Fruit fly (Drosophila melanogaster): ENCODE results near the gene CG12112.

DNA sequence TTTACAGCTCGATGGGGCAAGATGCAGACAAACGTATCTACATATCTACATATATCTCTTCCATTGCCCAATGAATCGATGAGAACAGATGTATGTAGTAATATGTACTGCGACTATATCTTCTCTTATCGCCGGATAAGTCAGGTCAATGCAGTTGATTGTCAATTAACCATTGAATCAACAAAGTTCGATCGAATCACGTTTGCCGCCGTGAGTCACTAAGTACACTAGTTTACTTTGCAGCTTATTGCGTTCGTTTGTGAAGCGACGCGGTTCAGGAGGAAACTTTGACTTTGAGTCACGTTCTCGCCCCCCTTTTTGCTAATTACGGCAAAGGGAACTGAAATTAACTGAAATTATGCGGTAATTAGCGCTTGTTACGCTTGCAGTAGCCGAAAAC lies 20.8 kb upstream of the CG12112 start:
- TF ChIP-seq CG8478 (optimal IDR thresholded peaks at IDR 0.05) (no peak), Dll (optimal IDR thresholded peaks at IDR 0.05) (no peak), psq (optimal IDR thresholded peaks at IDR 0.05) (no peak), pan (optimal IDR thresholded peaks at IDR 0.05) (no peak), usp (GFP tag; optimal IDR thresholded peaks at IDR 0.05) (no peak), EcR (GFP tag; optimal IDR thresholded peaks at IDR 0.05) (no peak)
